Worm (Caenorhabditis elegans): Measurements from ENCODE around the gene fbxa-118.

fbxa-118 gene

ce11 chrV:19802797-19803196, 25.7 kb upstream of the fbxa-118 start (continued):
- TF ChIP-seq F37B4.10 (GFP tag; IDR thresholded peaks at IDR 0.05) (no peak), ZK185.1 (tag; optimal IDR thresholded peaks at IDR 0.05; ENCODE audit: poor library complexity, severe bottlenecking) (no peak), nhr-80 (tag; optimal IDR thresholded peaks at IDR 0.05) (no peak)

- TF ChIP-seq ceh-58 (GFP tag; IDR thresholded peaks at IDR 0.05) = no peak
- TF ChIP-seq let-607 (tag; optimal IDR thresholded peaks at IDR 0.05) = no peak
- no peak for TF ChIP-seq Y53G8AR.9 (GFP tag; conservative IDR thresholded peaks at IDR 0.05)
- no peak for TF ChIP-seq ztf-18 (tag; optimal IDR thresholded peaks at IDR 0.05)
- TF ChIP-seq ekl-4 (GFP tag; IDR thresholded peaks at IDR 0.05) = no peak
- TF ChIP-seq attf-6 (GFP tag; IDR thresholded peaks at IDR 0.05) = no peak
- no peak for TF ChIP-seq unc-130 (GFP tag; optimal IDR thresholded peaks at IDR 0.05)
- no peak for TF ChIP-seq hsf-1 (GFP tag; IDR thresholded peaks at IDR 0.05)
- TF ChIP-seq gei-17 (GFP tag; optimal IDR thresholded peaks at IDR 0.05) = no peak
- TF ChIP-seq K12H6.12 (tag; optimal IDR thresholded peaks at IDR 0.05) = no peak
- TF ChIP-seq sdz-38 (tag; optimal IDR thresholded peaks at IDR 0.05) = no peak
- TF ChIP-seq snpc-1.1 (tag; optimal IDR thresholded peaks at IDR 0.05; ENCODE audit: insufficient read depth) = no peak
- TF ChIP-seq snpc-4 (GFP tag; optimal IDR thresholded peaks at IDR 0.05) = no peak
- no peak for TF ChIP-seq snpc-4 (tag; optimal IDR thresholded peaks at IDR 0.05)
- no peak for TF ChIP-seq F55B11.4 (tag; optimal IDR thresholded peaks at IDR 0.05; ENCODE audit: borderline replicate concordance, insufficient read depth)
- TF ChIP-seq ztf-22 (GFP tag; optimal IDR thresholded peaks at IDR 0.05) = no peak
- TF ChIP-seq lag-1 (GFP tag; IDR thresholded peaks at IDR 0.05) = no peak
- TF ChIP-seq nhr-90 (tag; optimal IDR thresholded peaks at IDR 0.05) = no peak
Measured at ce11 chrV:19801033-19801432, 23.9 kb upstream of the fbxa-118 start, which contains the start of gene Y116F11B.2. Gene Y116F11B.2, minus strand, starts transcription at chrV:19801133.

- TF ChIP-seq F57C9.4 (tag; optimal IDR thresholded peaks at IDR 0.05) = no peak
- no peak for TF ChIP-seq bed-2 (GFP tag; IDR thresholded peaks at IDR 0.05)
- no peak for TF ChIP-seq mxl-1 (tag; optimal IDR thresholded peaks at IDR 0.05)
- TF ChIP-seq sptf-2 (GFP tag; optimal IDR thresholded peaks at IDR 0.05) = no peak
- no peak for TF ChIP-seq hmg-20 (GFP tag; IDR thresholded peaks at IDR 0.05)
- no peak for TF ChIP-seq ceh-100 (GFP tag; IDR thresholded peaks at IDR 0.05)
- no peak for TF ChIP-seq mes-4 (tag; optimal IDR thresholded peaks at IDR 0.05)
- no peak for TF ChIP-seq lsy-27 (tag; optimal IDR thresholded peaks at IDR 0.05; ENCODE audit: borderline replicate concordance, insufficient read depth)
- TF ChIP-seq F52B5.7 (tag; optimal IDR thresholded peaks at IDR 0.05) = no peak
Measured at ce11 chrV:19794931-19795330, 17.8 kb upstream of the fbxa-118 start, which contains the start of gene M162.7. Gene M162.7, minus strand, starts transcription at chrV:19795031.

ce11 chrV:19790248-19790647, 13.1 kb upstream of the fbxa-118 start:
- peak; percentile 30; the same call in 1 of the 2 replicates for TF ChIP-seq egrh-3 (GFP tag; IDR thresholded peaks at IDR 0.05)
- peak; percentile 82 for TF ChIP-seq zfh-2 (GFP tag; conservative IDR thresholded peaks at IDR 0.05)
- TF ChIP-seq T07F8.4 (tag; optimal IDR thresholded peaks at IDR 0.05) = no peak

ce11 chrV:19788360-19788759, 11.2 kb upstream of the fbxa-118 start, which contains the start of gene clec-258:
Gene clec-258, plus strand, starts transcription at chrV:19788440.
- TF ChIP-seq lsl-1 (GFP tag; optimal IDR thresholded peaks at IDR 0.05) (no peak), nhr-80 (tag; optimal IDR thresholded peaks at IDR 0.05) (peak; percentile 56)
